Worm (Caenorhabditis elegans): Measurements from ENCODE around the gene R02F2.1.

DNA sequence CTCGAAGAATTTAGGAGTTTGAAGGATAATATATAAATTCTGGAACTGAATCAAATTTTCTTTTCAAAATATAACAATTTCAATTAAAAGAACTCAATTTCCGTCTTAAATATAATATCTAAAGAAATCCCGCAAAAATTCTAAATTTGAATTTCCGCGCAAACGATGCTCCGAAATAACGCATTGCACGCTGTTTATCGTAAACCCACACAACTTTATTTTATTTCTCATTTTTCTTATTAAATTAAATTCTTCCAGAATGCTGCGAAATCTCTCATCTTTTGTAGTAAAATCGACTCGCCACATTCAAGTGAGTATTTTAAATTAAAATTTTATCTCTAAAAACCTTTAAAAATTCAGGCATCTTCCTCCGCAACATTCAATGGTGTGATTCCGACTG, 2.7 kb upstream of the R02F2.1 start, which contains the start of gene R02F2.9:
- TF ChIP-seq alr-1 (tag; optimal IDR thresholded peaks at IDR 0.05; ENCODE audit: borderline replicate concordance) (no peak), ceh-90 (tag; optimal IDR thresholded peaks at IDR 0.05) (peak; percentile 37), tbx-2 (tag; optimal IDR thresholded peaks at IDR 0.05) (peak; percentile 70), lin-15B (tag; optimal IDR thresholded peaks at IDR 0.05) (peak; percentile 32), mdl-1 (tag; optimal IDR thresholded peaks at IDR 0.05) (no peak), dpl-1 (GFP tag; optimal IDR thresholded peaks at IDR 0.05) (peak; percentile 91 to 95 (median 94)), mep-1 (tag; optimal IDR thresholded peaks at IDR 0.05) (peak; percentile 53), vab-15 (tag; optimal IDR thresholded peaks at IDR 0.05) (no peak), zag-1 (tag; optimal IDR thresholded peaks at IDR 0.05) (no peak), fkh-10 (GFP tag; optimal IDR thresholded peaks at IDR 0.05) (no peak), nhr-28 (tag; optimal IDR thresholded peaks at IDR 0.05) (no peak), sox-4 (tag; optimal IDR thresholded peaks at IDR 0.05) (no peak)

Measured in whole organism, L1 larva.